Fruit fly (Drosophila melanogaster) whole organism, embryonic: Measurements from ENCODE around the gene CG43760.

ENCODE experiments used
- CG10267 ChIP-seq: fragments of 200-800 bp; sonication (Bioruptor generic); optimal IDR thresholded peaks from 2 replicates; lab custom pipeline; 2018; ENCODE audit warnings: missing biosample characterization, mild to moderate bottlenecking, missing genetic modification characterization, moderate library complexity
- CG10366 ChIP-seq: fragments of 200-800 bp; sonication (Bioruptor generic); IDR thresholded peaks from 2 replicates; pipeline ENCODE4 v1.3.6; 2022; ENCODE audit warnings: missing biosample characterization, missing genetic modification characterization
- CG11560 ChIP-seq: fragments of 200-800 bp; sonication (Bioruptor generic); IDR thresholded peaks from 3 replicates; pipeline ENCODE4 v1.3.6; 2022; ENCODE audit warnings: missing biosample characterization, missing genetic modification characterization
- CG13287 ChIP-seq: fragments of 200-800 bp; sonication (Bioruptor generic); IDR thresholded peaks from 2 replicates; pipeline ENCODE4 v1.3.6; 2022; ENCODE audit warnings: missing biosample characterization, missing genetic modification characterization; ENCODE audit not compliant: partially characterized antibody
- CG14050 ChIP-seq: fragments of 200-800 bp; sonication (Bioruptor generic); IDR thresholded peaks from 3 replicates; pipeline ENCODE4 v1.3.6; 2022; ENCODE audit warnings: missing biosample characterization, missing genetic modification characterization
- CG14965 ChIP-seq: fragments of 200-800 bp; sonication (Bioruptor generic); optimal IDR thresholded peaks from 2 replicates; lab custom pipeline; 2016; ENCODE audit warnings: missing biosample characterization, missing genetic modification characterization, borderline replicate concordance
- CG15073 ChIP-seq: fragments of 200-800 bp; sonication (Bioruptor generic); optimal IDR thresholded peaks from 2 replicates; lab custom pipeline; 2016; ENCODE audit warnings: missing biosample characterization, missing genetic modification characterization
- CG1602 ChIP-seq: fragments of 200-800 bp; sonication (Bioruptor generic); optimal IDR thresholded peaks from 3 replicates; lab custom pipeline; 2016; ENCODE audit warnings: missing biosample characterization, missing genetic modification characterization
- CG17912 ChIP-seq: fragments of 200-800 bp; sonication (Bioruptor generic); optimal IDR thresholded peaks from 2 replicates; lab custom pipeline; 2018; ENCODE audit warnings: missing biosample characterization, mild to moderate bottlenecking, missing genetic modification characterization
- CG2116 ChIP-seq: fragments of 200-800 bp; sonication (Bioruptor generic); optimal IDR thresholded peaks from 3 replicates; lab custom pipeline; 2018; ENCODE audit warnings: missing biosample characterization, mild to moderate bottlenecking, missing genetic modification characterization
- CG2120 ChIP-seq: fragments of 200-800 bp; sonication (Bioruptor generic); optimal IDR thresholded peaks from 3 replicates; lab custom pipeline; 2016; ENCODE audit warnings: missing biosample characterization, missing genetic modification characterization
- CG30403 ChIP-seq: fragments of 200-800 bp; sonication (Bioruptor generic); optimal IDR thresholded peaks from 3 replicates; lab custom pipeline; 2016; ENCODE audit warnings: missing biosample characterization, missing genetic modification characterization
- CG32772 ChIP-seq: fragments of 200-800 bp; sonication (Bioruptor generic); IDR thresholded peaks from 2 replicates; pipeline ENCODE4 v1.3.6; 2022; ENCODE audit warnings: missing biosample characterization, missing genetic modification characterization
- CG33557 ChIP-seq: fragments of 200-800 bp; sonication (Bioruptor generic); optimal IDR thresholded peaks from 2 replicates; lab custom pipeline; 2019; ENCODE audit warnings: missing biosample characterization, mild to moderate bottlenecking, missing genetic modification characterization, moderate library complexity
- CG3407 ChIP-seq: fragments of 200-800 bp; sonication (Bioruptor generic); optimal IDR thresholded peaks from 2 replicates; lab custom pipeline; 2018; ENCODE audit warnings: missing biosample characterization, mild to moderate bottlenecking, missing genetic modification characterization
- CG8944 ChIP-seq: fragments of 200-800 bp; sonication (Bioruptor generic); optimal IDR thresholded peaks from 3 replicates; lab custom pipeline; 2016; ENCODE audit warnings: missing biosample characterization, missing genetic modification characterization
- CG9437 ChIP-seq: fragments of 200-800 bp; sonication (Bioruptor generic); optimal IDR thresholded peaks from 2 replicates; lab custom pipeline; 2018; ENCODE audit warnings: missing biosample characterization, mild to moderate bottlenecking, missing genetic modification characterization
- D19B ChIP-seq: fragments of 200-800 bp; sonication (Bioruptor generic); optimal IDR thresholded peaks from 2 replicates; lab custom pipeline; 2017; ENCODE audit warnings: missing biosample characterization, mild to moderate bottlenecking, missing genetic modification characterization
- Dp ChIP-seq: fragments of 200-800 bp; sonication (Bioruptor generic); optimal IDR thresholded peaks from 2 replicates; lab custom pipeline; 2018; ENCODE audit warnings: missing biosample characterization, mild to moderate bottlenecking, missing genetic modification characterization, moderate library complexity
- E2f2 ChIP-seq: fragments of 200-800 bp; sonication (Bioruptor generic); IDR thresholded peaks from 2 replicates; pipeline ENCODE4 v1.3.6; 2022; ENCODE audit warnings: missing biosample characterization, missing genetic modification characterization
- ERR ChIP-seq: fragments of 200-800 bp; sonication (Bioruptor generic); optimal IDR thresholded peaks from 2 replicates; lab custom pipeline; 2016; ENCODE audit warnings: missing biosample characterization, missing genetic modification characterization
- HHEX ChIP-seq: fragments of 200-800 bp; sonication (Bioruptor generic); optimal IDR thresholded peaks from 3 replicates; lab custom pipeline; 2017; ENCODE audit warnings: missing biosample characterization, mild to moderate bottlenecking, missing genetic modification characterization, missing genetic modification reagents
- HLH4C ChIP-seq: fragments of 200-800 bp; sonication (Bioruptor generic); IDR thresholded peaks from 3 replicates; pipeline ENCODE4 v1.3.6; 2022; ENCODE audit warnings: missing biosample characterization, missing genetic modification characterization; ENCODE audit not compliant: partially characterized antibody
- Kr ChIP-seq: fragments of 200-800 bp; sonication (Bioruptor generic); optimal IDR thresholded peaks from 2 replicates; lab custom pipeline; 2017; ENCODE audit warnings: missing biosample characterization, mild to moderate bottlenecking, missing genetic modification characterization
- Mad ChIP-seq: fragments of 200-800 bp; sonication (Bioruptor generic); optimal IDR thresholded peaks from 2 replicates; lab custom pipeline; 2016; ENCODE audit warnings: missing biosample characterization, missing genetic modification characterization
- Rfx ChIP-seq: fragments of 200-800 bp; sonication (Bioruptor generic); IDR thresholded peaks from 2 replicates; pipeline ENCODE4 v1.3.6; 2022; ENCODE audit warnings: missing biosample characterization, missing genetic modification characterization
- Spps ChIP-seq: fragments of 200-800 bp; sonication (Bioruptor generic); optimal IDR thresholded peaks from 2 replicates; lab custom pipeline; 2018; ENCODE audit warnings: missing biosample characterization, mild to moderate bottlenecking, missing genetic modification characterization
- Sry-δ ChIP-seq: fragments of 200-800 bp; sonication (Bioruptor generic); optimal IDR thresholded peaks from 2 replicates; lab custom pipeline; 2016; ENCODE audit warnings: missing biosample characterization, missing genetic modification characterization
- Stat92E ChIP-seq, 3 experiments: fragments of >200 bp in 2 of 3; fragments of 200-800 bp in 1 of 3; sonication (Bioruptor generic) in 1 of 3; optimal IDR thresholded peaks; 2 replicates each; lab custom pipeline; 2017 to 2019; ENCODE audit warnings: missing biosample characterization in 3 of 3, missing genetic modification characterization in 3 of 3, mild to moderate bottlenecking in 1 of 3, moderate library complexity in 1 of 3
- ato ChIP-seq: fragments of 200-800 bp; sonication (Bioruptor generic); IDR thresholded peaks from 2 replicates; pipeline ENCODE4 v1.3.6; 2022; ENCODE audit warnings: missing biosample characterization, missing genetic modification characterization; ENCODE audit not compliant: partially characterized antibody
- az2 ChIP-seq: fragments of 200-800 bp; sonication (Bioruptor generic); optimal IDR thresholded peaks from 3 replicates; lab custom pipeline; 2016; ENCODE audit warnings: missing biosample characterization, missing genetic modification characterization
- caup ChIP-seq: fragments of 200-800 bp; sonication (Bioruptor generic); optimal IDR thresholded peaks from 3 replicates; lab custom pipeline; 2017; ENCODE audit warnings: missing biosample characterization, mild to moderate bottlenecking, missing genetic modification characterization, moderate library complexity; ENCODE audit not compliant: severe bottlenecking
- dmrt99B ChIP-seq: fragments of 200-800 bp; sonication (Bioruptor generic); optimal IDR thresholded peaks from 2 replicates; lab custom pipeline; 2018; ENCODE audit warnings: missing biosample characterization, mild to moderate bottlenecking, missing genetic modification characterization, moderate library complexity
- gem ChIP-seq: fragments of 200-800 bp; sonication (Bioruptor generic); optimal IDR thresholded peaks from 2 replicates; lab custom pipeline; 2019; ENCODE audit warnings: missing biosample characterization, mild to moderate bottlenecking, missing genetic modification characterization, moderate library complexity
- hbn ChIP-seq: fragments of 200-800 bp; sonication (Bioruptor generic); IDR thresholded peaks from 2 replicates; pipeline ENCODE4 v1.3.6; 2022; ENCODE audit warnings: missing biosample characterization, missing genetic modification characterization; ENCODE audit not compliant: partially characterized antibody
- hkb ChIP-seq, 2 experiments: fragments of 200-800 bp in 1 of 2; fragments of >200 bp in 1 of 2; sonication (Bioruptor generic) in 1 of 2; IDR thresholded peaks in 1 of 2; optimal IDR thresholded peaks in 1 of 2; 2 replicates each; pipeline versions ENCODE4 v1.3.6 to Lab custom; 2017 to 2022; ENCODE audit warnings: missing biosample characterization in 1 of 2, missing genetic modification characterization in 1 of 2
- inv ChIP-seq: fragments of 200-800 bp; sonication (Bioruptor generic); IDR thresholded peaks from 2 replicates; pipeline ENCODE4 v1.3.6; 2022; ENCODE audit warnings: missing biosample characterization, missing genetic modification characterization; ENCODE audit not compliant: partially characterized antibody
- jing ChIP-seq: fragments of 200-800 bp; sonication (Bioruptor generic); optimal IDR thresholded peaks from 2 replicates; lab custom pipeline; 2018; ENCODE audit warnings: missing biosample characterization, mild to moderate bottlenecking, missing genetic modification characterization
- kay ChIP-seq: fragments of 200-800 bp; sonication (Bioruptor generic); optimal IDR thresholded peaks from 2 replicates; lab custom pipeline; 2016; ENCODE audit warnings: missing biosample characterization, missing genetic modification characterization
- knrl ChIP-seq: fragments of 200-800 bp; sonication (Bioruptor generic); IDR thresholded peaks from 3 replicates; pipeline ENCODE4 v1.3.6; 2022; ENCODE audit warnings: missing biosample characterization, missing genetic modification characterization; ENCODE audit not compliant: partially characterized antibody
- lilli ChIP-seq: fragments of 200-800 bp; sonication (Bioruptor generic); optimal IDR thresholded peaks from 3 replicates; lab custom pipeline; 2016; ENCODE audit warnings: missing biosample characterization, missing genetic modification characterization
- nerfin-2 ChIP-seq: fragments of 200-800 bp; sonication (Bioruptor generic); IDR thresholded peaks from 2 replicates; pipeline ENCODE4 v1.3.6; 2022; ENCODE audit warnings: missing biosample characterization, missing genetic modification characterization; ENCODE audit not compliant: partially characterized antibody
- pb ChIP-seq: fragments of 200-800 bp; sonication (Bioruptor generic); optimal IDR thresholded peaks from 3 replicates; lab custom pipeline; 2016; ENCODE audit warnings: missing biosample characterization, missing genetic modification characterization
- pzg ChIP-seq: fragments of 200-800 bp; sonication (Bioruptor generic); optimal IDR thresholded peaks from 3 replicates; lab custom pipeline; 2018; ENCODE audit warnings: missing biosample characterization, mild to moderate bottlenecking, missing genetic modification characterization, moderate library complexity
- seq ChIP-seq: fragments of 200-800 bp; sonication (Bioruptor generic); IDR thresholded peaks from 2 replicates; pipeline ENCODE4 v1.3.6; 2022; ENCODE audit warnings: missing biosample characterization, missing genetic modification characterization
- ssp ChIP-seq: fragments of 200-800 bp; sonication (Bioruptor generic); IDR thresholded peaks from 2 replicates; pipeline ENCODE4 v1.3.6; 2022; ENCODE audit warnings: missing biosample characterization, missing genetic modification characterization
- twi ChIP-seq: fragments of 200-800 bp; optimal IDR thresholded peaks from 2 replicates; lab custom pipeline; 2019; ENCODE audit warnings: missing biosample characterization, mild to moderate bottlenecking, missing genetic modification characterization, moderate library complexity
- unc-4 ChIP-seq: fragments of 200-800 bp; sonication (Bioruptor generic); IDR thresholded peaks from 2 replicates; pipeline ENCODE4 v1.3.6; 2022; ENCODE audit warnings: missing biosample characterization, missing genetic modification characterization; ENCODE audit not compliant: partially characterized antibody
- wor ChIP-seq: fragments of 200-800 bp; sonication (Bioruptor generic); IDR thresholded peaks from 2 replicates; pipeline ENCODE4 v1.3.6; 2022; ENCODE audit warnings: missing biosample characterization, missing genetic modification characterization

CG43760 gene

DNA sequence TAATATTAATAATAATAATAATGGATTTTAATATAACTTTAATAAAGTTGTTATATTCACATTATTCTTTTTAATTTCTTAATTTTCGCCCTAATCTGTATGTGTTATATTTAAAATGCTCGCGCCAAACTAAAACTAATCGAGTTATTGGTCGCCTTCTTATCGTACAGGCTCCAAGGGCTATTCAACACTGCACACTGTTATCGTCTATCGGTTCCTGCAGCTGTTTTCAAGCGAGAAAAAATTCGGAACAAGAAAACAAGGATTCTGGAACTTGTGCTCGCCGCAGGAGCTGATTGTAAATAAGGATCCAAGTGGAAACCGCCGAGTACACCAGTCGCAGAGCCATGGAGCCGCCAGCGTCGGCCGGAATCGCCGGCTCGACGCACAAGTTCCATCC is 12.6 kb downstream of the CG43760 start, which contains the start of gene CG3793 (continued):
- TF ChIP-seq CG1602 (GFP tag; lab: Kevin White, UChicago) (no peak), gem (no peak), nerfin-2 (GFP tag; lab: Robert Waterston, UW) (peak; percentile 33; the same call in 1 of the 2 replicates), CG32772 (GFP tag; lab: Robert Waterston, UW) (peak; percentile 8; the same call in 1 of the 2 replicates), pb (GFP tag; lab: Kevin White, UChicago) (no peak), CG10366 (no peak), Dp (GFP tag; lab: Kevin White, UChicago) (peak; percentile 87), Spps (tag; lab: Kevin White, UChicago) (no peak), CG10267 (tag; lab: Kevin White, UChicago) (peak; percentile 92), Sry-δ (peak; percentile 13), CG2116 (GFP tag; lab: Kevin White, UChicago) (peak; percentile 55), CG11560 (tag; lab: Robert Waterston, UW) (peak; percentile 27; the same call in 1 of the 3 replicates), kay (no peak), Rfx (peak; percentile 8; the same call in 1 of the 2 replicates), hbn (GFP tag; lab: Robert Waterston, UW) (peak; percentile 45), CG13287 (GFP tag; lab: Robert Waterston, UW) (peak; percentile 61), hkb (optimal IDR thresholded peaks at IDR 0.05; lab: Kevin White, UChicago) (no peak), hkb (GFP tag; IDR thresholded peaks at IDR 0.05; lab: Robert Waterston, UW) (no peak), CG15073 (GFP tag; lab: Kevin White, UChicago) (no peak), jing (GFP tag; lab: Kevin White, UChicago) (no peak), az2 (GFP tag; lab: Kevin White, UChicago) (no peak), CG14050 (GFP tag; lab: Robert Waterston, UW) (no peak), inv (GFP tag; lab: Robert Waterston, UW) (0 out of 2 replicates have a peak, but pooled peaks have one; percentile 26), caup (GFP tag; lab: Kevin White, UChicago) (no peak), CG14965 (GFP tag; lab: Kevin White, UChicago) (no peak), CG2120 (GFP tag; lab: Kevin White, UChicago) (no peak), ERR (GFP tag; lab: Kevin White, UChicago) (no peak), CG17912 (GFP tag; lab: Kevin White, UChicago) (peak; percentile 33), CG30403 (GFP tag; lab: Kevin White, UChicago) (no peak), ssp (no peak), CG8944 (GFP tag; lab: Kevin White, UChicago) (no peak), CG3407 (GFP tag; lab: Kevin White, UChicago) (no peak), knrl (GFP tag; lab: Robert Waterston, UW) (no peak; the same call in 2 of the 3 replicates), HLH4C (GFP tag; lab: Robert Waterston, UW) (peak; percentile 73), seq (no peak), lilli (GFP tag; lab: Kevin White, UChicago) (no peak), pzg (GFP tag; lab: Kevin White, UChicago) (peak; percentile 46), Mad (GFP tag; lab: Kevin White, UChicago) (no peak), twi (no peak), HHEX (GFP tag; lab: Kevin White, UChicago) (no peak), dmrt99B (tag; lab: Kevin White, UChicago) (no peak), unc-4 (GFP tag; lab: Robert Waterston, UW) (0 out of 2 replicates have a peak, but pooled peaks have one; percentile 16), CG33557 (GFP tag; lab: Kevin White, UChicago) (no peak), CG9437 (no peak), D19B (no peak), wor (GFP tag; lab: Robert Waterston, UW) (no peak), Kr (GFP tag; lab: Kevin White, UChicago) (no peak), E2f2 (GFP tag; lab: Robert Waterston, UW) (peak; percentile 89), Stat92E (GFP tag; optimal IDR thresholded peaks at IDR 0.05; lab: Kevin White, UChicago) (no peak), ato (GFP tag; lab: Robert Waterston, UW) (peak; percentile 47; the same call in 1 of the 2 replicates)
